Fruit fly (Drosophila melanogaster): Measurements from ENCODE around the gene CG14270.

DNA sequence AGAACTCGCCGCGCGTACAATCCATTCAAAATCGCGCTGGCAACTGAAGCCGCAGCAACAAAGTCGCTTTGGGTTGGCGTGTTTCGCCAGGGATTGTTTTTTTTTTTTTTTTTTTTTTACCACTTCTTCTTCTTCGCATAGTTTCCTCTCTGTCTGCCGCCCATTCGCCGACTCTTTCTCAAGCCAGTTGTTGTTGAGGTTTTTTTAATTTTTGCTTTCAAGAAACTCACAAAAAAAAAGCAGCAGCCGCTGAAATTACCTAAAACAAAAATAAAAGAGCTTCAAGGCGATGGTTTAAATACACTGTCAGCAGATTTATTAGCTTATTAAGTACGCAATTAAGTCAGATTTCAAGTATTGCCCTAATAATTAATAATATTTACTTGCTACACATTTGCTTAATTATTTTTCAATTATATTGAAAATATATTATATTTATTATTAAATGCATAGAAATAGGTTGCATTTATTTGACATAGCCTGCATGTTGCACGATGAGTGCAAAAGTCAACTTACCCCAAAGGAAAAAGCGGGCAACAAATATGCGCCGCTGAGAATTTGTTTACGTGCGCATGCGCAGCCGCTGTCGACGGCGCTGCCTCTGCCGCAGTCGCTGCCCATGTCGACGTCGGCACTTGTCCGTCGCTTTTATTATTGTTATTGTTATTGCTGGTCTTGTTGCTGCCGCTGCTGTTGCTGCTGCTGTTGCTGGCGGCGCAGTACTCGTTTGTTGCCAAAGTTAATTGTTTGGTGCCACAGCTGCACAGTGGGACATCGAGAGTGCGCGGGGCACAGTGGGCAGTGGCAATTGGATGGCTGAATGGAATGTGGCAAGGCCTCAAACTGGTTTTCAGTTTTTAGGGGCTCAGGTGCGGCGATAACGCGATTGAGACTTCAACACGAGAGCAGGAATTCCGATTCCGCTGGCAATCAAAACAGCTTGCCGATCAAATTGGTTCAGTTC, 10.4 kb downstream of the CG14270 start, which contains the start of gene CG12206:
- TF ChIP-seq Sin3A (optimal IDR thresholded peaks at IDR 0.05) (no peak), Myc (optimal IDR thresholded peaks at IDR 0.05) (no peak)
